Worm (Caenorhabditis elegans): ENCODE measurements around the gene F25E5.1.

ce11 chrV:7495189-7495588 lies 29.5 kb downstream of the F25E5.1 start, which contains the start of gene srbc-11:
- TF ChIP-seq nhr-11 (tag; optimal IDR thresholded peaks at IDR 0.05) = no peak
- no peak for TF ChIP-seq skn-1 (tag; optimal IDR thresholded peaks at IDR 0.05)
- TF ChIP-seq ama-1 (optimal IDR thresholded peaks at IDR 0.05) = no peak
- no peak for TF ChIP-seq snpc-4 (tag; optimal IDR thresholded peaks at IDR 0.05)

Data from whole organism, L1 larva.